Fruit fly (Drosophila melanogaster) whole organism, embryonic: ENCODE measurements around the gene CG14854.

Experiments
- Aef1 ChIP-seq: fragments of 200-800 bp; sonication (Bioruptor generic); IDR thresholded peaks from 3 replicates; pipeline ENCODE4 v1.3.6; 2022; ENCODE audit warnings: missing biosample characterization, missing genetic modification characterization
- Bdp1 ChIP-seq: fragments of 200-800 bp; sonication (Bioruptor generic); optimal IDR thresholded peaks from 3 replicates; lab custom pipeline; 2016; ENCODE audit warnings: missing biosample characterization, missing genetic modification characterization
- CG10431 ChIP-seq: fragments of 200-800 bp; sonication (Bioruptor generic); optimal IDR thresholded peaks from 3 replicates; lab custom pipeline; 2018; ENCODE audit warnings: missing biosample characterization, mild to moderate bottlenecking, missing genetic modification characterization
- CG11560 ChIP-seq: fragments of 200-800 bp; sonication (Bioruptor generic); IDR thresholded peaks from 3 replicates; pipeline ENCODE4 v1.3.6; 2022; ENCODE audit warnings: missing biosample characterization, missing genetic modification characterization
- CG12219 ChIP-seq: fragments of 200-800 bp; sonication (Bioruptor generic); optimal IDR thresholded peaks from 3 replicates; lab custom pipeline; 2018; ENCODE audit warnings: missing biosample characterization, mild to moderate bottlenecking, missing genetic modification characterization
- CG1233 ChIP-seq: fragments of 200-800 bp; sonication (Bioruptor generic); optimal IDR thresholded peaks from 4 replicates; lab custom pipeline; 2018; ENCODE audit warnings: missing biosample characterization, mild to moderate bottlenecking, missing genetic modification characterization
- CG17328 ChIP-seq: fragments of 200-800 bp; sonication (Bioruptor generic); IDR thresholded peaks from 2 replicates; pipeline ENCODE4 v1.3.6; 2022; ENCODE audit warnings: missing biosample characterization, missing genetic modification characterization
- CG17829 ChIP-seq: fragments of 200-800 bp; optimal IDR thresholded peaks from 2 replicates; lab custom pipeline; 2019; ENCODE audit warnings: missing biosample characterization, mild to moderate bottlenecking, missing genetic modification characterization, moderate library complexity
- CG18619 ChIP-seq: fragments of 200-800 bp; sonication (Bioruptor generic); optimal IDR thresholded peaks from 3 replicates; lab custom pipeline; 2017; ENCODE audit warnings: missing biosample characterization, mild to moderate bottlenecking, missing genetic modification characterization
- CG18764 ChIP-seq: fragments of 200-800 bp; sonication (Bioruptor generic); optimal IDR thresholded peaks from 3 replicates; lab custom pipeline; 2016; ENCODE audit warnings: missing biosample characterization, missing genetic modification characterization
- CG2120 ChIP-seq: fragments of 200-800 bp; sonication (Bioruptor generic); optimal IDR thresholded peaks from 3 replicates; lab custom pipeline; 2016; ENCODE audit warnings: missing biosample characterization, missing genetic modification characterization
- CG31441 ChIP-seq: fragments of 200-800 bp; sonication (Bioruptor generic); IDR thresholded peaks from 2 replicates; pipeline ENCODE4 v1.3.6; 2022; ENCODE audit warnings: missing biosample characterization, missing genetic modification characterization
- CG3838 ChIP-seq: fragments of 200-800 bp; sonication (Bioruptor generic); optimal IDR thresholded peaks from 3 replicates; lab custom pipeline; 2016; ENCODE audit warnings: missing biosample characterization, missing genetic modification characterization
- CG4707 ChIP-seq: fragments of 200-800 bp; sonication (Bioruptor generic); optimal IDR thresholded peaks from 2 replicates; lab custom pipeline; 2018; ENCODE audit warnings: missing biosample characterization, mild to moderate bottlenecking, missing genetic modification characterization, moderate library complexity
- CG4854 ChIP-seq: fragments of 200-800 bp; sonication (Bioruptor generic); optimal IDR thresholded peaks from 2 replicates; lab custom pipeline; 2016; ENCODE audit warnings: missing biosample characterization, missing genetic modification characterization, inconsistent platforms
- CG5953 ChIP-seq: fragments of 200-800 bp; sonication (Bioruptor generic); IDR thresholded peaks from 2 replicates; pipeline ENCODE4 v1.3.6; 2022; ENCODE audit warnings: missing biosample characterization, missing genetic modification characterization
- CG6683 ChIP-seq: fragments of 200-800 bp; sonication (Bioruptor generic); optimal IDR thresholded peaks from 2 replicates; lab custom pipeline; 2017; ENCODE audit warnings: missing biosample characterization, mild to moderate bottlenecking, missing genetic modification characterization, missing genetic modification reagents
- CG7357 ChIP-seq: fragments of 200-800 bp; sonication (Bioruptor generic); IDR thresholded peaks from 3 replicates; pipeline ENCODE4 v1.3.6; 2022; ENCODE audit warnings: missing biosample characterization, missing genetic modification characterization
- CG8359 ChIP-seq: fragments of 200-800 bp; sonication (Bioruptor generic); optimal IDR thresholded peaks from 2 replicates; lab custom pipeline; 2017; ENCODE audit warnings: missing biosample characterization, mild to moderate bottlenecking, missing genetic modification characterization, borderline replicate concordance
- CG9437 ChIP-seq: fragments of 200-800 bp; sonication (Bioruptor generic); optimal IDR thresholded peaks from 2 replicates; lab custom pipeline; 2018; ENCODE audit warnings: missing biosample characterization, mild to moderate bottlenecking, missing genetic modification characterization
- CG9727 ChIP-seq: fragments of 200-800 bp; sonication (Bioruptor generic); optimal IDR thresholded peaks from 3 replicates; lab custom pipeline; 2017; ENCODE audit warnings: missing biosample characterization, mild to moderate bottlenecking, missing genetic modification characterization
- CrebB ChIP-seq: fragments of 200-800 bp; sonication (Bioruptor generic); optimal IDR thresholded peaks from 3 replicates; lab custom pipeline; 2018; ENCODE audit warnings: missing biosample characterization, mild to moderate bottlenecking, missing genetic modification characterization
- Hr3 ChIP-seq: fragments of 200-800 bp; sonication (Bioruptor generic); optimal IDR thresholded peaks from 3 replicates; lab custom pipeline; 2016; ENCODE audit warnings: missing biosample characterization, missing genetic modification characterization
- MBD-R2 ChIP-seq: fragments of 200-800 bp; sonication (Bioruptor generic); IDR thresholded peaks from 2 replicates; pipeline ENCODE4 v1.3.6; 2022; ENCODE audit warnings: missing biosample characterization, missing genetic modification characterization
- Mad ChIP-seq: fragments of 200-800 bp; sonication (Bioruptor generic); optimal IDR thresholded peaks from 2 replicates; lab custom pipeline; 2016; ENCODE audit warnings: missing biosample characterization, missing genetic modification characterization
- Med ChIP-seq: fragments of 200-800 bp; sonication (Bioruptor generic); peaks from one replicate; lab custom pipeline; 2016; ENCODE audit warnings: missing biosample characterization, missing genetic modification characterization, mild to moderate bottlenecking, inconsistent platforms, moderate library complexity
- NfI ChIP-seq: fragments of 200-800 bp; sonication (Bioruptor generic); optimal IDR thresholded peaks from 3 replicates; lab custom pipeline; 2018; ENCODE audit warnings: missing biosample characterization, mild to moderate bottlenecking, missing genetic modification characterization, moderate library complexity
- Tbp ChIP-seq: fragments of >200 bp; optimal IDR thresholded peaks from 2 replicates; lab custom pipeline; 2018; ENCODE audit warnings: missing biosample characterization, missing genetic modification characterization
- Usf ChIP-seq: fragments of 200-800 bp; sonication (Bioruptor generic); optimal IDR thresholded peaks from 2 replicates; lab custom pipeline; 2017; ENCODE audit warnings: missing genotype, missing biosample characterization, missing genetic modification characterization
- ash1 ChIP-seq: fragments of 200-800 bp; sonication (Bioruptor generic); optimal IDR thresholded peaks from 2 replicates; lab custom pipeline; 2018; ENCODE audit warnings: missing biosample characterization, mild to moderate bottlenecking, missing genetic modification characterization
- chm ChIP-seq: fragments of 200-800 bp; sonication (Bioruptor generic); IDR thresholded peaks from 2 replicates; pipeline ENCODE4 v1.3.6; 2022; ENCODE audit warnings: missing biosample characterization, missing genetic modification characterization
- crol ChIP-seq: fragments of 200-800 bp; sonication (Bioruptor generic); IDR thresholded peaks from 2 replicates; pipeline ENCODE4 v1.3.6; 2022; ENCODE audit warnings: missing biosample characterization, missing genetic modification characterization
- dm ChIP-seq: fragments of 200-800 bp; sonication (Bioruptor generic); optimal IDR thresholded peaks from 3 replicates; lab custom pipeline; 2016; ENCODE audit warnings: missing biosample characterization, missing genetic modification characterization
- gce ChIP-seq: fragments of 200-800 bp; sonication (Bioruptor generic); IDR thresholded peaks from 3 replicates; pipeline ENCODE4 v1.3.6; 2022; ENCODE audit warnings: missing biosample characterization, missing genetic modification characterization
- grau ChIP-seq: fragments of 200-800 bp; optimal IDR thresholded peaks from 3 replicates; lab custom pipeline; 2019; ENCODE audit warnings: missing biosample characterization, mild to moderate bottlenecking, missing genetic modification characterization, moderate library complexity
- gsb-n ChIP-seq: fragments of 200-800 bp; sonication (Bioruptor generic); optimal IDR thresholded peaks from 3 replicates; lab custom pipeline; 2018; ENCODE audit warnings: missing biosample characterization, mild to moderate bottlenecking, missing genetic modification characterization
- ind ChIP-seq: fragments of 200-800 bp; sonication (Bioruptor generic); optimal IDR thresholded peaks from 3 replicates; lab custom pipeline; 2016; ENCODE audit warnings: missing biosample characterization, missing genetic modification characterization
- maf-S ChIP-seq: fragments of 200-800 bp; sonication (Bioruptor generic); optimal IDR thresholded peaks from 2 replicates; lab custom pipeline; 2016; ENCODE audit warnings: missing biosample characterization, missing genetic modification characterization
- pho ChIP-seq: fragments of 200-800 bp; sonication (Bioruptor generic); optimal IDR thresholded peaks from 2 replicates; lab custom pipeline; 2016; ENCODE audit warnings: missing biosample characterization, missing genetic modification characterization
- phol ChIP-seq: fragments of 200-800 bp; sonication (Bioruptor generic); optimal IDR thresholded peaks from 3 replicates; lab custom pipeline; 2018; ENCODE audit warnings: missing biosample characterization, mild to moderate bottlenecking, missing genetic modification characterization, moderate library complexity
- psq ChIP-seq: fragments of 200-800 bp; sonication (Bioruptor generic); optimal IDR thresholded peaks from 2 replicates; lab custom pipeline; 2017; ENCODE audit warnings: missing biosample characterization, missing genetic modification characterization
- ranshi ChIP-seq: fragments of 200-800 bp; sonication (Bioruptor generic); IDR thresholded peaks from 2 replicates; pipeline ENCODE4 v1.3.6; 2022; ENCODE audit warnings: missing biosample characterization, missing genetic modification characterization
- rib ChIP-seq: fragments of 200-800 bp; sonication (Bioruptor generic); IDR thresholded peaks from 2 replicates; pipeline ENCODE4 v1.3.6; 2022; ENCODE audit warnings: missing biosample characterization, missing genetic modification characterization
- row ChIP-seq: fragments of 200-800 bp; sonication (Bioruptor generic); IDR thresholded peaks from 3 replicates; pipeline ENCODE4 v1.3.6; 2022; ENCODE audit warnings: missing biosample characterization, missing genetic modification characterization
- sens-2 ChIP-seq: fragments of 200-800 bp; sonication (Bioruptor generic); IDR thresholded peaks from 2 replicates; pipeline ENCODE4 v1.3.6; 2022; ENCODE audit warnings: missing biosample characterization, missing genetic modification characterization
- slbo ChIP-seq: fragments of 200-800 bp; sonication (Bioruptor generic); IDR thresholded peaks from 2 replicates; pipeline ENCODE4 v1.3.6; 2022; ENCODE audit warnings: missing biosample characterization, missing genetic modification characterization
- toy ChIP-seq: fragments of 200-800 bp; sonication (Bioruptor generic); IDR thresholded peaks from 2 replicates; pipeline ENCODE4 v1.3.6; 2022; ENCODE audit warnings: missing biosample characterization, missing genetic modification characterization
- trem ChIP-seq: fragments of 200-800 bp; optimal IDR thresholded peaks from 3 replicates; lab custom pipeline; 2019; ENCODE audit warnings: missing biosample characterization, mild to moderate bottlenecking, missing genetic modification characterization, moderate library complexity
- trh ChIP-seq: fragments of 200-800 bp; sonication (Bioruptor generic); optimal IDR thresholded peaks from 2 replicates; lab custom pipeline; 2016; ENCODE audit warnings: missing biosample characterization, missing genetic modification characterization
- vvl ChIP-seq: fragments of 200-800 bp; sonication (Bioruptor generic); IDR thresholded peaks from 2 replicates; pipeline ENCODE4 v1.3.6; 2022; ENCODE audit warnings: missing biosample characterization, missing genetic modification characterization
- zf30C ChIP-seq: fragments of 200-800 bp; sonication (Bioruptor generic); optimal IDR thresholded peaks from 3 replicates; lab custom pipeline; 2018; ENCODE audit warnings: missing biosample characterization, mild to moderate bottlenecking, missing genetic modification characterization

Gene CG14854

dm6 chr3R:14590753-14591535, 31.1 kb upstream of the CG14854 start (continued):
- TF ChIP-seq CG2120 (GFP tag; lab: Kevin White, UChicago) (no peak), CrebB (tag; lab: Kevin White, UChicago) (peak; percentile 39), trem (tag; lab: Kevin White, UChicago) (peak; percentile 94), Med (GFP tag; lab: Kevin White, UChicago) (peak; percentile 58), CG10431 (GFP tag; lab: Kevin White, UChicago) (peak; percentile 69), Aef1 (GFP tag; lab: Robert Waterston, UW) (peak; percentile 19; the same call in 1 of the 3 replicates), CG9437 (GFP tag; lab: Kevin White, UChicago) (peak; percentile 82), chm (GFP tag; lab: Robert Waterston, UW) (peak; percentile 21; the same call in 1 of the 2 replicates), CG18764 (peak; percentile 81), Mad (no peak), Tbp (GFP tag; lab: Kevin White, UChicago) (no peak), gce (GFP tag; lab: Robert Waterston, UW) (0 out of 3 replicates have a peak, but pooled peaks have one; percentile 20), trh (GFP tag; lab: Kevin White, UChicago) (peak; percentile 64), CG7357 (GFP tag; lab: Robert Waterston, UW) (peak; percentile 67; the same call in 1 of the 3 replicates), ranshi (peak; percentile 58; the same call in 1 of the 2 replicates), phol (tag; lab: Kevin White, UChicago) (peak; percentile 93), CG12219 (GFP tag; lab: Kevin White, UChicago) (peak; percentile 67), CG18619 (GFP tag; lab: Kevin White, UChicago) (peak; percentile 77), row (GFP tag; lab: Robert Waterston, UW) (peak; percentile 82), slbo (GFP tag; lab: Robert Waterston, UW) (no peak), CG5953 (GFP tag; lab: Robert Waterston, UW) (no peak; the same call in 1 of the 2 replicates), CG8359 (GFP tag; lab: Kevin White, UChicago) (peak; percentile 77), CG17328 (peak; percentile 85), CG31441 (GFP tag; lab: Robert Waterston, UW) (peak; percentile 98), crol (GFP tag; lab: Robert Waterston, UW) (no peak), zf30C (GFP tag; lab: Kevin White, UChicago) (peak; percentile 97), ash1 (GFP tag; lab: Kevin White, UChicago) (no peak), gsb-n (tag; lab: Kevin White, UChicago) (peak; percentile 97), vvl (GFP tag; lab: Robert Waterston, UW) (peak; percentile 73), Usf (GFP tag; lab: Kevin White, UChicago) (peak; percentile 84), CG4707 (peak; percentile 57), CG6683 (GFP tag; lab: Kevin White, UChicago) (no peak), CG17829 (peak; percentile 98), psq (GFP tag; lab: Kevin White, UChicago) (peak; percentile 76), ind (peak; percentile 59), CG3838 (no peak), CG9727 (peak; percentile 97), CG11560 (no peak), Bdp1 (GFP tag; lab: Kevin White, UChicago) (no peak), grau (peak; percentile 87), toy (no peak), NfI (GFP tag; lab: Kevin White, UChicago) (peak; percentile 53), sens-2 (GFP tag; lab: Robert Waterston, UW) (peak; percentile 61), MBD-R2 (no peak), CG1233 (GFP tag; lab: Kevin White, UChicago) (peak; percentile 83), rib (GFP tag; lab: Robert Waterston, UW) (no peak), pho (no peak), Hr3 (GFP tag; lab: Kevin White, UChicago) (peak; percentile 83), dm (GFP tag; lab: Kevin White, UChicago) (no peak), CG4854 (GFP tag; lab: Kevin White, UChicago) (no peak), maf-S (GFP tag; lab: Kevin White, UChicago) (no peak)
